Fruit fly (Drosophila melanogaster): ENCODE results near the gene sc.

sc gene

dm6 chrX:385751-386492 lies 9.9 kb upstream of the sc start:
- TF ChIP-seq Crg-1 (GFP tag; optimal IDR thresholded peaks at IDR 0.05) = no peak
- no peak for TF ChIP-seq CG12768 (GFP tag; optimal IDR thresholded peaks at IDR 0.05)
- TF ChIP-seq CG1620 (GFP tag; optimal IDR thresholded peaks at IDR 0.05) = no peak
- no peak for TF ChIP-seq toe (GFP tag; optimal IDR thresholded peaks at IDR 0.05)
- no peak for TF ChIP-seq ovo (GFP tag; optimal IDR thresholded peaks at IDR 0.05)

- no peak for TF ChIP-seq CG7101 (tag; optimal IDR thresholded peaks at IDR 0.05)
- TF ChIP-seq toe (GFP tag; optimal IDR thresholded peaks at IDR 0.05) = no peak
- no peak for TF ChIP-seq CG1620 (GFP tag; optimal IDR thresholded peaks at IDR 0.05)
- TF ChIP-seq Clk (GFP tag; optimal IDR thresholded peaks at IDR 0.05) = no peak
- no peak for TF ChIP-seq tj (GFP tag; optimal IDR thresholded peaks at IDR 0.05)
- no peak for TF ChIP-seq bab1 (GFP tag; optimal IDR thresholded peaks at IDR 0.05)
- TF ChIP-seq CG11617 (GFP tag; optimal IDR thresholded peaks at IDR 0.05) = no peak
- no peak for TF ChIP-seq pad (GFP tag; optimal IDR thresholded peaks at IDR 0.05)
- TF ChIP-seq ovo (GFP tag; optimal IDR thresholded peaks at IDR 0.05) = no peak
- no peak for TF ChIP-seq cnc (optimal IDR thresholded peaks at IDR 0.05)
- no peak for TF ChIP-seq Mnt (GFP tag; optimal IDR thresholded peaks at IDR 0.05)
- no peak for TF ChIP-seq Hr96 (GFP tag; optimal IDR thresholded peaks at IDR 0.05)
- no peak for TF ChIP-seq kay (GFP tag; ENCODE audit: borderline replicate concordance)
- no peak for TF ChIP-seq cic (GFP tag; optimal IDR thresholded peaks at IDR 0.05)
- no peak for TF ChIP-seq CG5204 (GFP tag; optimal IDR thresholded peaks at IDR 0.05)
- TF ChIP-seq CG12768 (GFP tag; optimal IDR thresholded peaks at IDR 0.05) = no peak
- no peak for TF ChIP-seq CG14711 (tag; optimal IDR thresholded peaks at IDR 0.05)
- no peak for TF ChIP-seq CG7045 (GFP tag; optimal IDR thresholded peaks at IDR 0.05)
- no peak for TF ChIP-seq Crg-1 (GFP tag; optimal IDR thresholded peaks at IDR 0.05)
- no peak for TF ChIP-seq CG33017 (tag; optimal IDR thresholded peaks at IDR 0.05)
Measured at dm6 chrX:390457-390856, 5.4 kb upstream of the sc start.

- TF ChIP-seq CG33017 (tag; optimal IDR thresholded peaks at IDR 0.05) (no peak), toe (GFP tag; optimal IDR thresholded peaks at IDR 0.05) (no peak), kay (GFP tag; ENCODE audit: borderline replicate concordance) (no peak), CG14711 (tag; optimal IDR thresholded peaks at IDR 0.05) (no peak), CG7045 (GFP tag; optimal IDR thresholded peaks at IDR 0.05) (no peak), Crg-1 (GFP tag; optimal IDR thresholded peaks at IDR 0.05) (no peak), Mnt (GFP tag; optimal IDR thresholded peaks at IDR 0.05) (no peak), cnc (optimal IDR thresholded peaks at IDR 0.05) (no peak), CG5204 (GFP tag; optimal IDR thresholded peaks at IDR 0.05) (no peak), pad (GFP tag; optimal IDR thresholded peaks at IDR 0.05) (no peak), Clk (GFP tag; optimal IDR thresholded peaks at IDR 0.05) (no peak), CG1620 (GFP tag; optimal IDR thresholded peaks at IDR 0.05) (no peak), CG12768 (GFP tag; optimal IDR thresholded peaks at IDR 0.05) (no peak)
Measured at dm6 chrX:392242-392641, 3.6 kb upstream of the sc start.

- no peak for TF ChIP-seq CG11617 (GFP tag; optimal IDR thresholded peaks at IDR 0.05)
- no peak for TF ChIP-seq toe (GFP tag; optimal IDR thresholded peaks at IDR 0.05)
- no peak for TF ChIP-seq CG33017 (tag; optimal IDR thresholded peaks at IDR 0.05)
- TF ChIP-seq kay (GFP tag; ENCODE audit: borderline replicate concordance) = no peak
- no peak for TF ChIP-seq cic (GFP tag; optimal IDR thresholded peaks at IDR 0.05)
- no peak for TF ChIP-seq CG1620 (GFP tag; optimal IDR thresholded peaks at IDR 0.05)
- TF ChIP-seq ovo (GFP tag; optimal IDR thresholded peaks at IDR 0.05) = no peak
- TF ChIP-seq Crg-1 (GFP tag; optimal IDR thresholded peaks at IDR 0.05) = no peak
- no peak for TF ChIP-seq tj (GFP tag; optimal IDR thresholded peaks at IDR 0.05)
- no peak for TF ChIP-seq CG7045 (GFP tag; optimal IDR thresholded peaks at IDR 0.05)
- TF ChIP-seq CG12768 (GFP tag; optimal IDR thresholded peaks at IDR 0.05) = no peak
- TF ChIP-seq Mnt (GFP tag; optimal IDR thresholded peaks at IDR 0.05) = no peak
- TF ChIP-seq CG14711 (tag; optimal IDR thresholded peaks at IDR 0.05) = no peak
- TF ChIP-seq cnc (optimal IDR thresholded peaks at IDR 0.05) = no peak
- no peak for TF ChIP-seq pad (GFP tag; optimal IDR thresholded peaks at IDR 0.05)
- TF ChIP-seq CG7101 (tag; optimal IDR thresholded peaks at IDR 0.05) = no peak
Measured at dm6 chrX:392979-393378, 2.9 kb upstream of the sc start.

- TF ChIP-seq cnc (optimal IDR thresholded peaks at IDR 0.05) (no peak), kay (GFP tag; ENCODE audit: borderline replicate concordance) (no peak), CG12768 (GFP tag; optimal IDR thresholded peaks at IDR 0.05) (no peak), pad (GFP tag; optimal IDR thresholded peaks at IDR 0.05) (no peak)
Measured at dm6 chrX:399732-400131, 3.9 kb downstream of the sc start.

- TF ChIP-seq Clk (GFP tag; optimal IDR thresholded peaks at IDR 0.05) (no peak), cic (GFP tag; optimal IDR thresholded peaks at IDR 0.05) (no peak), CG33017 (tag; optimal IDR thresholded peaks at IDR 0.05) (no peak), CG14711 (tag; optimal IDR thresholded peaks at IDR 0.05) (no peak), CG1620 (GFP tag; optimal IDR thresholded peaks at IDR 0.05) (no peak), bab1 (GFP tag; optimal IDR thresholded peaks at IDR 0.05) (no peak)
Measured at dm6 chrX:406306-406705, 10.4 kb downstream of the sc start.

dm6 chrX:407455-407854 lies 11.6 kb downstream of the sc start:
- TF ChIP-seq kay (GFP tag; ENCODE audit: borderline replicate concordance) (no peak), CG1620 (GFP tag; optimal IDR thresholded peaks at IDR 0.05) (no peak), pad (GFP tag; optimal IDR thresholded peaks at IDR 0.05) (no peak), CG7045 (GFP tag; optimal IDR thresholded peaks at IDR 0.05) (no peak), Hr96 (GFP tag; optimal IDR thresholded peaks at IDR 0.05) (no peak), CG5204 (GFP tag; optimal IDR thresholded peaks at IDR 0.05) (no peak), CG7101 (tag; optimal IDR thresholded peaks at IDR 0.05) (no peak), Clk (GFP tag; optimal IDR thresholded peaks at IDR 0.05) (no peak), ovo (GFP tag; optimal IDR thresholded peaks at IDR 0.05) (no peak), tj (GFP tag; optimal IDR thresholded peaks at IDR 0.05) (no peak), Mnt (GFP tag; optimal IDR thresholded peaks at IDR 0.05) (no peak), bab1 (GFP tag; optimal IDR thresholded peaks at IDR 0.05) (no peak), cnc (optimal IDR thresholded peaks at IDR 0.05) (no peak), toe (GFP tag; optimal IDR thresholded peaks at IDR 0.05) (no peak), cic (GFP tag; optimal IDR thresholded peaks at IDR 0.05) (no peak), CG11617 (GFP tag; optimal IDR thresholded peaks at IDR 0.05) (no peak), CG14711 (tag; optimal IDR thresholded peaks at IDR 0.05) (no peak), CG33017 (tag; optimal IDR thresholded peaks at IDR 0.05) (no peak), CG12768 (GFP tag; optimal IDR thresholded peaks at IDR 0.05) (no peak), Crg-1 (GFP tag; optimal IDR thresholded peaks at IDR 0.05) (no peak)
